Fruit fly (Drosophila melanogaster): Measurements from ENCODE around the gene CecA2.

Gene CecA2

dm6 chr3R:30189836-30190235 lies 22.1 kb upstream of the CecA2 start (continued):
- TF ChIP-seq CG10147 (GFP tag; optimal IDR thresholded peaks at IDR 0.05) (peak; percentile 50), CG30403 (GFP tag; optimal IDR thresholded peaks at IDR 0.05) (peak; percentile 75), Ets65A (GFP tag) (peak; percentile 90), CG4820 (GFP tag; optimal IDR thresholded peaks at IDR 0.05) (peak; percentile 77), CG2202 (tag; optimal IDR thresholded peaks at IDR 0.05) (no peak), Blimp-1 (GFP tag; optimal IDR thresholded peaks at IDR 0.05) (peak; percentile 87), CTCF (GFP tag; optimal IDR thresholded peaks at IDR 0.05) (peak; percentile 3), CG1832 (GFP tag; optimal IDR thresholded peaks at IDR 0.05) (no peak), Chrac-16 (GFP tag; optimal IDR thresholded peaks at IDR 0.05) (peak; percentile 63), CG13775 (GFP tag; optimal IDR thresholded peaks at IDR 0.05) (peak; percentile 23), pfk (GFP tag; optimal IDR thresholded peaks at IDR 0.05) (no peak), Hmr (GFP tag; optimal IDR thresholded peaks at IDR 0.05) (peak; percentile 52), ssp (GFP tag; IDR thresholded peaks at IDR 0.05) (peak; percentile 72), CG10321 (GFP tag; IDR thresholded peaks at IDR 0.05) (no peak), CG11247 (GFP tag; IDR thresholded peaks at IDR 0.05) (peak; percentile 67), CG31224 (GFP tag; IDR thresholded peaks at IDR 0.05) (peak; percentile 68), CG1024 (GFP tag; IDR thresholded peaks at IDR 0.05) (peak; percentile 73), pum (GFP tag; optimal IDR thresholded peaks at IDR 0.05) (peak; percentile 59), CG4404 (GFP tag; IDR thresholded peaks at IDR 0.05) (peak; percentile 28; the same call in 1 of the 2 replicates), Oaz (GFP tag; IDR thresholded peaks at IDR 0.05) (peak; percentile 43; the same call in 1 of the 2 replicates), CG6813 (GFP tag; optimal IDR thresholded peaks at IDR 0.05) (peak; percentile 61), tio (GFP tag; optimal IDR thresholded peaks at IDR 0.05) (peak; percentile 65), Awh (GFP tag; IDR thresholded peaks at IDR 0.05) (peak; percentile 77), CG3726 (GFP tag; IDR thresholded peaks at IDR 0.05) (peak; percentile 81), Optix (GFP tag; IDR thresholded peaks at IDR 0.05) (peak; percentile 66), Ets97D (GFP tag; optimal IDR thresholded peaks at IDR 0.05) (peak; percentile 19), gsb-n (tag; optimal IDR thresholded peaks at IDR 0.05) (peak; percentile 47), CG4360 (GFP tag; IDR thresholded peaks at IDR 0.05) (peak; percentile 64), CG5245 (GFP tag; optimal IDR thresholded peaks at IDR 0.05) (peak; percentile 63), Drgx (GFP tag; IDR thresholded peaks at IDR 0.05) (peak; percentile 55), B-H2 (GFP tag; optimal IDR thresholded peaks at IDR 0.05) (no peak), zfh2 (GFP tag; optimal IDR thresholded peaks at IDR 0.05) (peak; percentile 33), CG7357 (GFP tag; IDR thresholded peaks at IDR 0.05) (peak; percentile 64; the same call in 2 of the 3 replicates), Six4 (GFP tag; optimal IDR thresholded peaks at IDR 0.05) (peak; percentile 41), CG1792 (GFP tag; optimal IDR thresholded peaks at IDR 0.05) (no peak), CG1233 (GFP tag; optimal IDR thresholded peaks at IDR 0.05) (peak; percentile 54), CG15514 (GFP tag; optimal IDR thresholded peaks at IDR 0.05) (peak; percentile 45), BEAF-32 (GFP tag; optimal IDR thresholded peaks at IDR 0.05) (no peak), CG14860 (GFP tag; IDR thresholded peaks at IDR 0.05; ENCODE audit: partially characterized antibody) (no peak), bab2 (GFP tag; optimal IDR thresholded peaks at IDR 0.05) (peak; percentile 34), CG11723 (GFP tag; optimal IDR thresholded peaks at IDR 0.05) (peak; percentile 47), CG18599 (GFP tag; optimal IDR thresholded peaks at IDR 0.05) (peak; percentile 70), Ssrp (tag; optimal IDR thresholded peaks at IDR 0.05) (peak; percentile 75), dmrt11E (tag; optimal IDR thresholded peaks at IDR 0.05) (peak; percentile 48), gt (GFP tag; IDR thresholded peaks at IDR 0.05) (peak; percentile 42; the same call in 1 of the 2 replicates), E2f1 (GFP tag; IDR thresholded peaks at IDR 0.05) (peak; percentile 87), Scr (GFP tag; IDR thresholded peaks at IDR 0.05; ENCODE audit: partially characterized antibody) (no peak), stc (GFP tag; IDR thresholded peaks at IDR 0.05) (peak; percentile 67), Rfx (GFP tag; IDR thresholded peaks at IDR 0.05) (peak; percentile 84), CG9437 (GFP tag; optimal IDR thresholded peaks at IDR 0.05) (peak; percentile 56), Opbp (GFP tag; IDR thresholded peaks at IDR 0.05; ENCODE audit: partially characterized antibody) (no peak), chn (GFP tag; optimal IDR thresholded peaks at IDR 0.05) (peak; percentile 47)

Measured in whole organism, embryonic.